Fruit fly (Drosophila melanogaster) Kc167 (cell line): ENCODE measurements around the gene CG5281.

Experiments
- Myc ChIP-seq: fragments of >200 bp; optimal IDR thresholded peaks from 2 replicates; lab custom pipeline; 2017; ENCODE audit warnings: missing external identifiers
- Sin3A ChIP-seq: fragments of >200 bp; optimal IDR thresholded peaks from 2 replicates; lab custom pipeline; 2018; ENCODE audit warnings: missing external identifiers
- h ChIP-seq: fragments of >200 bp; optimal IDR thresholded peaks from 3 replicates; lab custom pipeline; 2018; ENCODE audit warnings: missing external identifiers
- insv ChIP-seq: fragments of >200 bp; optimal IDR thresholded peaks from 3 replicates; lab custom pipeline; 2018; ENCODE audit warnings: missing external identifiers
- psq ChIP-seq: fragments of >200 bp; optimal IDR thresholded peaks from 2 replicates; lab custom pipeline; 2017; ENCODE audit warnings: missing external identifiers
- ttk ChIP-seq: sonication (Bioruptor generic); optimal IDR thresholded peaks from 2 replicates; lab custom pipeline; 2017; ENCODE audit warnings: missing external identifiers

DNA sequence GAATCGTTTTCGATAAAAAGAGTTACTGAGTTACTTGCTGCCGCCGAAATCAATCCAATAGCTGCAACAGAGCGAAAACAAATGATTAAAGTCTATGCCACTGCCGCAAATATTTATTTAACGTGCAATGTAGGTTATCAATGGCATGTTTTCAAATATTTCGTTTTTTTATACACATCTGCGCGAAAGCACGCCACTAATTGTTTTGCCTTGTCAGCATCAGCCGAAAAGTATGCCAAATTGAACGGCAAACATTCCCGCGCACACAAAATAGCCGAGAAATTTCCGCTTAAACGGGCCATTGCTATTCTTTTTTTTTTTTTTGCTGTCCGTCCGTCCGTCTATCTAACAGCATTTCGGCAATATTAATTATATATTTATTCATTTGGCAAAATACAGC lies 16.4 kb downstream of the CG5281 start:
- no peak for TF ChIP-seq h (lab: Kevin White, UChicago)
- TF ChIP-seq insv: no peak
- no peak for TF ChIP-seq Sin3A (lab: Kevin White, UChicago)
- no peak for TF ChIP-seq psq (lab: Kevin White, UChicago)
- TF ChIP-seq ttk: no peak
- TF ChIP-seq Myc (lab: Kevin White, UChicago): no peak
